Fruit fly (Drosophila melanogaster) S2 (cell line): ENCODE measurements around the gene SMC6.

ENCODE experiments used
- CG8478 ChIP-seq: fragments of >200 bp; optimal IDR thresholded peaks from 2 replicates; lab custom pipeline; 2018
- CTCF ChIP-seq, 2 experiments: fragments of >200 bp; optimal IDR thresholded peaks; 2 replicates each; lab custom pipeline; 2018

dm6 chr3R:24216017-24216416 is 22.8 kb upstream of the SMC6 start:
- TF ChIP-seq CTCF (optimal IDR thresholded peaks at IDR 0.05; lab: Kevin White, UChicago) (no peak), CG8478 (lab: Kevin White, UChicago) (no peak)
